Worm (Caenorhabditis elegans) whole organism, mixed stage, embryonic: Measurements from ENCODE around the gene F54B11.9.
A peak's percentile ranks its signal among the peaks of the same experiment; 100 is the strongest.

Experiments
- ceh-43 ChIP-seq: fragments of 200-800 bp; sonication (Bioruptor generic); optimal IDR thresholded peaks from 2 replicates; lab custom pipeline; 2018; ENCODE audit warnings: mild to moderate bottlenecking, missing genetic modification characterization, moderate library complexity, missing compliant biosample characterization
- ces-1 ChIP-seq: fragments of 150-350 bp; optimal IDR thresholded peaks from 2 replicates; lab custom pipeline; 2014; ENCODE audit warnings: missing biosample characterization, missing genetic modification reagents, missing genetic modification characterization
- drap-1 ChIP-seq: fragments of 200-800 bp; sonication (Bioruptor generic); optimal IDR thresholded peaks from 3 replicates; lab custom pipeline; 2018; ENCODE audit warnings: mild to moderate bottlenecking, missing genetic modification characterization, missing compliant biosample characterization
- elt-1 ChIP-seq: sonication (generic microtip); optimal IDR thresholded peaks from 2 replicates; lab custom pipeline; 2017; ENCODE audit warnings: missing genetic modification characterization, mild to moderate bottlenecking, missing compliant biosample characterization, antibody characterized with exemption, moderate library complexity, borderline replicate concordance; ENCODE audit not compliant: insufficient read depth
- hlh-1 ChIP-seq: fragments of 150-350 bp; optimal IDR thresholded peaks from 2 replicates; lab custom pipeline; 2014; ENCODE audit warnings: missing biosample characterization, missing genetic modification reagents, missing genetic modification characterization
- lin-13 ChIP-seq: fragments of 150-350 bp; optimal IDR thresholded peaks from 2 replicates; lab custom pipeline; 2014; ENCODE audit warnings: missing biosample characterization, missing genetic modification characterization
- nhr-237 ChIP-seq: fragments of 150-350 bp; optimal IDR thresholded peaks from 2 replicates; lab custom pipeline; 2014; ENCODE audit warnings: missing biosample characterization, missing genetic modification characterization
- nhr-28 ChIP-seq: fragments of 150-350 bp; optimal IDR thresholded peaks from 2 replicates; lab custom pipeline; 2014; ENCODE audit warnings: missing biosample characterization, missing genetic modification characterization
- nhr-76 ChIP-seq: sonication (generic microtip); optimal IDR thresholded peaks from 2 replicates; lab custom pipeline; 2017; ENCODE audit warnings: missing biosample characterization, missing genetic modification characterization
- pha-4 ChIP-seq: fragments of 150-350 bp; optimal IDR thresholded peaks from 2 replicates; lab custom pipeline; 2018; ENCODE audit warnings: missing biosample characterization, missing genetic modification reagents, missing genetic modification characterization
- sem-2 ChIP-seq: fragments of 200-800 bp; sonication (Bioruptor generic); optimal IDR thresholded peaks from 2 replicates; lab custom pipeline; 2018; ENCODE audit warnings: mild to moderate bottlenecking, missing genetic modification characterization, missing compliant biosample characterization
- tbx-8 ChIP-seq: fragments of 200-800 bp; sonication (Bioruptor generic); optimal IDR thresholded peaks from 2 replicates; lab custom pipeline; 2018; ENCODE audit warnings: mild to moderate bottlenecking, missing genetic modification characterization, moderate library complexity, missing compliant biosample characterization
- unc-62 ChIP-seq: fragments of 150-350 bp; optimal IDR thresholded peaks from 2 replicates; lab custom pipeline; 2014; ENCODE audit warnings: missing biosample characterization, missing genetic modification reagents, missing genetic modification characterization
- ztf-11 ChIP-seq: fragments of 150-350 bp; optimal IDR thresholded peaks from 2 replicates; lab custom pipeline; 2014; ENCODE audit warnings: missing biosample characterization, missing genetic modification characterization

DNA sequence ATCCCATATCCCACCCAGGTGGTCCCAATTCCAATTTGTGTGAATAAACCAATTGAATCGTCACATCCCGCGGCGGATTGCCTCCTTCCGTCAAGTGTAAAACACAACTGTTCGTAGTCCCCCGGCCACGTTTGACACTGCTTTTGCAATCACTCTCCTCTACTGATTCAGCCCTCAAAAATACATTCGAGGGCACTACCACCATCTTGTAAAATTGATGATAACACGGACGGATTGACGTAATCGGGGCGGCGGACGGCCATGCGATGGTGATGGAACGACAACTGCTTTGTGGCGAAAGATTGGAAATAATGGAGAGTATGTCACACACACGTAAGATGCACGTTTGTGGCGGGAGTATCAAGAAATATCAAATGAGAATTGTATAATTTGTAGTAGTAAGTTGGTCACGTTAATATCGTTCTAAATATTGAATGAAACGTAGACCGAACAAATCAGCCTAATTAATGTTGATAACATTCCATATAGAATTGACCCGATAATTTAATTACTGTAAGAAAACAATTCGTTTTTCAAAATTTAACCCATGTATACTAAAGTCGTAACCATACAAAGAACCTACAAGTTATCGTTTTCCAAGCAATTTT, 33.1 kb downstream of the F54B11.9 start:
- TF ChIP-seq ceh-43 (GFP tag; lab: Kevin White, UChicago) (no peak), tbx-8 (GFP tag; lab: Kevin White, UChicago) (no peak), nhr-237 (tag; lab: Kevin White, UChicago) (no peak), sem-2 (GFP tag; lab: Kevin White, UChicago) (no peak), ztf-11 (tag; lab: Kevin White, UChicago) (no peak), nhr-28 (no peak), nhr-76 (no peak), lin-13 (tag; lab: Kevin White, UChicago) (no peak), hlh-1 (tag; lab: Kevin White, UChicago) (peak; percentile 45), pha-4 (tag; lab: Kevin White, UChicago) (no peak), unc-62 (GFP tag; lab: Kevin White, UChicago) (peak; percentile 28), drap-1 (GFP tag; lab: Kevin White, UChicago) (no peak), elt-1 (tag; lab: Kevin White, UChicago) (no peak), ces-1 (GFP tag; lab: Kevin White, UChicago) (no peak)
